Fruit fly (Drosophila melanogaster) whole organism, embryonic: ENCODE measurements around the gene CG9747.

Source experiments
- Atf-2 ChIP-seq: fragments of 200-800 bp; sonication (Bioruptor generic); optimal IDR thresholded peaks from 2 replicates; lab custom pipeline; 2016; ENCODE audit warnings: missing biosample characterization, missing genetic modification characterization
- CG10462 ChIP-seq: fragments of 200-800 bp; sonication (Bioruptor generic); optimal IDR thresholded peaks from 2 replicates; lab custom pipeline; 2016; ENCODE audit warnings: missing biosample characterization, missing genetic modification characterization
- CG11696 ChIP-seq: fragments of 200-800 bp; sonication (Bioruptor generic); IDR thresholded peaks from 2 replicates; pipeline ENCODE4 v1.3.6; 2022; ENCODE audit warnings: missing biosample characterization, missing genetic modification characterization
- CG12236 ChIP-seq: fragments of 200-800 bp; sonication (Bioruptor generic); optimal IDR thresholded peaks from 2 replicates; lab custom pipeline; 2016; ENCODE audit warnings: missing biosample characterization, missing genetic modification characterization
- CG13296 ChIP-seq: fragments of 200-800 bp; sonication (Bioruptor generic); optimal IDR thresholded peaks from 3 replicates; lab custom pipeline; 2018; ENCODE audit warnings: missing biosample characterization, mild to moderate bottlenecking, missing genetic modification characterization
- CG14667 ChIP-seq: fragments of 200-800 bp; sonication (Bioruptor generic); IDR thresholded peaks from 2 replicates; pipeline ENCODE4 v1.3.6; 2022; ENCODE audit warnings: missing biosample characterization, missing genetic modification characterization
- CG15073 ChIP-seq: fragments of 200-800 bp; sonication (Bioruptor generic); optimal IDR thresholded peaks from 2 replicates; lab custom pipeline; 2016; ENCODE audit warnings: missing biosample characterization, missing genetic modification characterization
- CG1603 ChIP-seq: fragments of 200-800 bp; sonication (Bioruptor generic); optimal IDR thresholded peaks from 2 replicates; lab custom pipeline; 2019; ENCODE audit warnings: missing biosample characterization, mild to moderate bottlenecking, missing genetic modification characterization, moderate library complexity
- CG17612 ChIP-seq: fragments of 200-800 bp; sonication (Bioruptor generic); IDR thresholded peaks from 2 replicates; pipeline ENCODE4 v1.3.6; 2022; ENCODE audit warnings: missing biosample characterization, missing genetic modification characterization
- CG17829 ChIP-seq: fragments of 200-800 bp; optimal IDR thresholded peaks from 2 replicates; lab custom pipeline; 2019; ENCODE audit warnings: missing biosample characterization, mild to moderate bottlenecking, missing genetic modification characterization, moderate library complexity
- CG2712 ChIP-seq: fragments of 200-800 bp; optimal IDR thresholded peaks from 3 replicates; lab custom pipeline; 2019; ENCODE audit warnings: missing biosample characterization, mild to moderate bottlenecking, missing genetic modification characterization, moderate library complexity
- CG3065 ChIP-seq: fragments of 200-800 bp; sonication (Bioruptor generic); optimal IDR thresholded peaks from 2 replicates; lab custom pipeline; 2016; ENCODE audit warnings: missing biosample characterization, missing genetic modification characterization
- CG32767 ChIP-seq: fragments of 200-800 bp; sonication (Bioruptor generic); IDR thresholded peaks from 2 replicates; pipeline ENCODE4 v1.3.6; 2022; ENCODE audit warnings: missing biosample characterization, missing genetic modification characterization
- CG3281 ChIP-seq: fragments of 200-800 bp; sonication (Bioruptor generic); optimal IDR thresholded peaks from 3 replicates; lab custom pipeline; 2017; ENCODE audit warnings: missing biosample characterization, mild to moderate bottlenecking, missing genetic modification characterization
- CG34224 ChIP-seq: fragments of 200-800 bp; sonication (Bioruptor generic); IDR thresholded peaks from 3 replicates; pipeline ENCODE4 v1.3.6; 2022; ENCODE audit warnings: missing biosample characterization, missing genetic modification characterization; ENCODE audit not compliant: partially characterized antibody
- CG4424 ChIP-seq: fragments of 200-800 bp; sonication (Bioruptor generic); optimal IDR thresholded peaks from 3 replicates; lab custom pipeline; 2016; ENCODE audit warnings: missing biosample characterization, missing genetic modification characterization
- CG5245 ChIP-seq: fragments of 200-800 bp; sonication (Bioruptor generic); optimal IDR thresholded peaks from 3 replicates; lab custom pipeline; 2016; ENCODE audit warnings: missing biosample characterization, missing genetic modification characterization
- CG6272 ChIP-seq: fragments of 200-800 bp; sonication (Bioruptor generic); IDR thresholded peaks from 2 replicates; pipeline ENCODE4 v1.3.6; 2022; ENCODE audit warnings: missing biosample characterization, missing genetic modification characterization
- CG6683 ChIP-seq: fragments of 200-800 bp; sonication (Bioruptor generic); optimal IDR thresholded peaks from 2 replicates; lab custom pipeline; 2017; ENCODE audit warnings: missing biosample characterization, mild to moderate bottlenecking, missing genetic modification characterization, missing genetic modification reagents
- CG6689 ChIP-seq: fragments of 200-800 bp; sonication (Bioruptor generic); IDR thresholded peaks from 2 replicates; pipeline ENCODE4 v1.3.6; 2022; ENCODE audit warnings: missing biosample characterization, missing genetic modification characterization
- CG7357 ChIP-seq: fragments of 200-800 bp; sonication (Bioruptor generic); IDR thresholded peaks from 3 replicates; pipeline ENCODE4 v1.3.6; 2022; ENCODE audit warnings: missing biosample characterization, missing genetic modification characterization
- CG7372 ChIP-seq: fragments of 200-800 bp; sonication (Bioruptor generic); IDR thresholded peaks from 2 replicates; pipeline ENCODE4 v1.3.6; 2022; ENCODE audit warnings: missing biosample characterization, missing genetic modification characterization
- CG7928 ChIP-seq: fragments of 200-800 bp; sonication (Bioruptor generic); optimal IDR thresholded peaks from 2 replicates; lab custom pipeline; 2017; ENCODE audit warnings: missing biosample characterization, mild to moderate bottlenecking, missing genetic modification characterization
- CG9215 ChIP-seq: fragments of 200-800 bp; sonication (Bioruptor generic); IDR thresholded peaks from 2 replicates; pipeline ENCODE4 v1.3.6; 2022; ENCODE audit warnings: missing biosample characterization, missing genetic modification characterization
- CrebB ChIP-seq: fragments of 200-800 bp; sonication (Bioruptor generic); optimal IDR thresholded peaks from 3 replicates; lab custom pipeline; 2018; ENCODE audit warnings: missing biosample characterization, mild to moderate bottlenecking, missing genetic modification characterization
- D ChIP-seq, 2 experiments: fragments of 200-800 bp in 1 of 2; fragments of >200 bp in 1 of 2; sonication (Bioruptor generic) in 1 of 2; optimal IDR thresholded peaks; 2 replicates in 1 of 2; 3 replicates in 1 of 2; lab custom pipeline; 2017; ENCODE audit warnings: mild to moderate bottlenecking in 1 of 2, missing biosample characterization in 1 of 2, missing genetic modification characterization in 1 of 2, missing genetic modification reagents in 1 of 2
- Dfd ChIP-seq, 2 experiments: fragments of >200 bp; optimal IDR thresholded peaks; 2 replicates each; lab custom pipeline; 2017; ENCODE audit warnings: missing biosample characterization in 2 of 2, missing genetic modification characterization in 2 of 2
- E2f1 ChIP-seq: fragments of 200-800 bp; sonication (Bioruptor generic); IDR thresholded peaks from 2 replicates; pipeline ENCODE4 v1.3.6; 2022; ENCODE audit warnings: missing biosample characterization, missing genetic modification characterization
- Eip74EF ChIP-seq, 2 experiments: fragments of 200-800 bp in 1 of 2; fragments of >200 bp in 1 of 2; sonication (Bioruptor generic) in 1 of 2; optimal IDR thresholded peaks; 2 replicates each; lab custom pipeline; 2017 to 2019; ENCODE audit warnings: missing biosample characterization in 2 of 2, missing genetic modification characterization in 2 of 2, mild to moderate bottlenecking in 1 of 2, moderate library complexity in 1 of 2
- NK7.1 ChIP-seq: fragments of 200-800 bp; sonication (Bioruptor generic); optimal IDR thresholded peaks from 3 replicates; lab custom pipeline; 2016; ENCODE audit warnings: missing biosample characterization, missing genetic modification characterization
- Nf-YB ChIP-seq: fragments of 200-800 bp; sonication (Bioruptor generic); optimal IDR thresholded peaks from 3 replicates; lab custom pipeline; 2019; ENCODE audit warnings: missing biosample characterization, mild to moderate bottlenecking, missing genetic modification characterization, moderate library complexity
- NfI ChIP-seq: fragments of 200-800 bp; sonication (Bioruptor generic); optimal IDR thresholded peaks from 3 replicates; lab custom pipeline; 2018; ENCODE audit warnings: missing biosample characterization, mild to moderate bottlenecking, missing genetic modification characterization, moderate library complexity
- Ssrp ChIP-seq: fragments of 200-800 bp; sonication (Bioruptor generic); optimal IDR thresholded peaks from 2 replicates; lab custom pipeline; 2018; ENCODE audit warnings: missing biosample characterization, mild to moderate bottlenecking, missing genetic modification characterization, moderate library complexity
- Xbp1 ChIP-seq: fragments of 200-800 bp; sonication (Bioruptor generic); optimal IDR thresholded peaks from 3 replicates; lab custom pipeline; 2016; ENCODE audit warnings: missing biosample characterization, mild to moderate bottlenecking, missing genetic modification characterization
- bowl ChIP-seq: fragments of 200-800 bp; sonication (Bioruptor generic); IDR thresholded peaks from 2 replicates; pipeline ENCODE4 v1.3.6; 2022; ENCODE audit warnings: missing biosample characterization, missing genetic modification characterization
- crc ChIP-seq: fragments of 200-800 bp; sonication (Bioruptor generic); optimal IDR thresholded peaks from 2 replicates; lab custom pipeline; 2016; ENCODE audit warnings: missing biosample characterization, missing genetic modification characterization
- crol ChIP-seq: fragments of 200-800 bp; sonication (Bioruptor generic); IDR thresholded peaks from 2 replicates; pipeline ENCODE4 v1.3.6; 2022; ENCODE audit warnings: missing biosample characterization, missing genetic modification characterization
- dan ChIP-seq: fragments of 200-800 bp; sonication (Bioruptor generic); IDR thresholded peaks from 2 replicates; pipeline ENCODE4 v1.3.6; 2022; ENCODE audit warnings: missing biosample characterization, missing genetic modification characterization
- insv ChIP-seq, 2 experiments: fragments of 200-800 bp; sonication (Bioruptor generic); optimal IDR thresholded peaks; 3 replicates each; lab custom pipeline; 2016 to 2018; ENCODE audit warnings: missing biosample characterization in 2 of 2, missing genetic modification characterization in 2 of 2
- kni ChIP-seq: fragments of 200-800 bp; sonication (Bioruptor generic); optimal IDR thresholded peaks from 3 replicates; lab custom pipeline; 2017; ENCODE audit warnings: mild to moderate bottlenecking, missing biosample characterization, missing genetic modification reagents, missing genetic modification characterization
- lbe ChIP-seq: fragments of 200-800 bp; sonication (Bioruptor generic); optimal IDR thresholded peaks from 2 replicates; lab custom pipeline; 2016; ENCODE audit warnings: missing biosample characterization, mild to moderate bottlenecking, missing genetic modification characterization
- pita ChIP-seq: fragments of 200-800 bp; sonication (Bioruptor generic); optimal IDR thresholded peaks from 2 replicates; lab custom pipeline; 2017; ENCODE audit warnings: missing biosample characterization, mild to moderate bottlenecking, missing genetic modification characterization
- pros ChIP-seq: fragments of 200-800 bp; sonication (Bioruptor generic); optimal IDR thresholded peaks from 3 replicates; lab custom pipeline; 2019; ENCODE audit warnings: missing biosample characterization, mild to moderate bottlenecking, missing genetic modification characterization, moderate library complexity
- sim ChIP-seq: fragments of 200-800 bp; sonication (Bioruptor generic); IDR thresholded peaks from 2 replicates; pipeline ENCODE4 v1.3.6; 2022; ENCODE audit warnings: missing biosample characterization, missing genetic modification characterization
- sug ChIP-seq: fragments of 200-800 bp; optimal IDR thresholded peaks from 2 replicates; lab custom pipeline; 2019; ENCODE audit warnings: missing biosample characterization, mild to moderate bottlenecking, missing genetic modification characterization, moderate library complexity
- tup ChIP-seq: fragments of 200-800 bp; sonication (Bioruptor generic); optimal IDR thresholded peaks from 2 replicates; lab custom pipeline; 2016; ENCODE audit warnings: missing biosample characterization, mild to moderate bottlenecking, missing genetic modification characterization, moderate library complexity
- yki ChIP-seq: fragments of >200 bp; optimal IDR thresholded peaks from 3 replicates; lab custom pipeline; 2018
- z ChIP-seq: fragments of 200-800 bp; sonication (Bioruptor generic); IDR thresholded peaks from 3 replicates; pipeline ENCODE4 v1.3.6; 2022; ENCODE audit warnings: missing biosample characterization, missing genetic modification characterization
- zfh2 ChIP-seq: fragments of 200-800 bp; sonication (Bioruptor generic); optimal IDR thresholded peaks from 2 replicates; lab custom pipeline; 2016; ENCODE audit warnings: missing biosample characterization, missing genetic modification characterization

Gene CG9747

dm6 chr3R:30208766-30209484, 17.9 kb upstream of the CG9747 start, which contains the start of gene RpS7 (continued):
- peak in 1 of 2 experiments; percentile 75 for TF ChIP-seq Eip74EF (GFP tag; optimal IDR thresholded peaks at IDR 0.05; lab: Kevin White, UChicago)
- no peak for TF ChIP-seq Dfd (GFP tag; optimal IDR thresholded peaks at IDR 0.05; lab: Kevin White, UChicago)
- TF ChIP-seq CG7357 (GFP tag; lab: Robert Waterston, UW), result peak; percentile 38; the same call in 2 of the 3 replicates
- no peak for TF ChIP-seq yki (lab: Kevin White, UChicago)
- peak; percentile 46 for TF ChIP-seq NK7.1 (GFP tag; lab: Kevin White, UChicago)
- no peak for TF ChIP-seq CG12236 (GFP tag; lab: Kevin White, UChicago)
- TF ChIP-seq CG9215 (GFP tag; lab: Robert Waterston, UW), result no peak
- peak; percentile 97 for TF ChIP-seq CG34224 (GFP tag; lab: Robert Waterston, UW)
- peak; percentile 78 for TF ChIP-seq CG4424 (GFP tag; lab: Kevin White, UChicago)
- TF ChIP-seq CG17829 (tag; lab: Kevin White, UChicago), result peak; percentile 78
- peak; percentile 62 for TF ChIP-seq E2f1 (GFP tag; lab: Robert Waterston, UW)
- TF ChIP-seq kni, result peak; percentile 82
- no peak for TF ChIP-seq dan (GFP tag; lab: Robert Waterston, UW)
- TF ChIP-seq insv (GFP tag; optimal IDR thresholded peaks at IDR 0.05; lab: Kevin White, UChicago), result peak in 1 of 2 experiments; percentile 50
- peak; percentile 37 for TF ChIP-seq Xbp1 (GFP tag; lab: Kevin White, UChicago)
- TF ChIP-seq CG6683 (GFP tag; lab: Kevin White, UChicago), result peak; percentile 46
- peak; percentile 69 for TF ChIP-seq CG6689
- 0 out of 2 replicates have a peak, but pooled peaks have one; percentile 24 for TF ChIP-seq crol (GFP tag; lab: Robert Waterston, UW)
- peak; percentile 30 for TF ChIP-seq crc (GFP tag; lab: Kevin White, UChicago)
- no peak for TF ChIP-seq D (optimal IDR thresholded peaks at IDR 0.05; lab: Kevin White, UChicago)
- peak; percentile 46 for TF ChIP-seq D (GFP tag; optimal IDR thresholded peaks at IDR 0.05; lab: Kevin White, UChicago)
- peak; percentile 89 for TF ChIP-seq CG13296 (GFP tag; lab: Kevin White, UChicago)
- peak; percentile 49 for TF ChIP-seq Nf-YB (GFP tag; lab: Kevin White, UChicago)
- TF ChIP-seq pros (GFP tag; lab: Kevin White, UChicago), result peak; percentile 33
- no peak for TF ChIP-seq CG7928 (GFP tag; lab: Kevin White, UChicago)
- 0 out of 2 replicates have a peak, but pooled peaks have one; percentile 43 for TF ChIP-seq CG32767 (GFP tag; lab: Robert Waterston, UW)
- peak; percentile 87 for TF ChIP-seq NfI
- peak; percentile 69 for TF ChIP-seq CG2712 (tag; lab: Kevin White, UChicago)
- TF ChIP-seq CG15073, result no peak
- TF ChIP-seq Atf-2 (GFP tag; lab: Kevin White, UChicago), result peak; percentile 7
- TF ChIP-seq CG17612 (GFP tag; lab: Robert Waterston, UW), result no peak
- TF ChIP-seq CG6272, result peak; percentile 76
- peak; percentile 83 for TF ChIP-seq CG3281 (GFP tag; lab: Kevin White, UChicago)
- peak; percentile 66 for TF ChIP-seq CG11696
- TF ChIP-seq sim, result peak; percentile 60; the same call in 1 of the 2 replicates
- no peak for TF ChIP-seq pita (GFP tag; lab: Kevin White, UChicago)
- peak; percentile 77 for TF ChIP-seq CG7372 (GFP tag; lab: Robert Waterston, UW)
- TF ChIP-seq CG1603 (tag; lab: Kevin White, UChicago), result peak; percentile 73
- TF ChIP-seq lbe (GFP tag; lab: Kevin White, UChicago), result peak; percentile 75
- peak; percentile 84 for TF ChIP-seq CrebB (tag; lab: Kevin White, UChicago)
- TF ChIP-seq Ssrp (tag; lab: Kevin White, UChicago), result no peak
- TF ChIP-seq z (GFP tag; lab: Robert Waterston, UW), result peak; percentile 63; the same call in 2 of the 3 replicates
- TF ChIP-seq CG5245, result peak; percentile 35
- TF ChIP-seq bowl (GFP tag; lab: Robert Waterston, UW), result peak; percentile 65
- no peak for TF ChIP-seq CG14667 (GFP tag; lab: Robert Waterston, UW)
- TF ChIP-seq tup (GFP tag; lab: Kevin White, UChicago), result no peak
- peak; percentile 31 for TF ChIP-seq zfh2 (GFP tag; lab: Kevin White, UChicago)
- peak; percentile 15 for TF ChIP-seq CG10462
- peak; percentile 65 for TF ChIP-seq sug (tag; lab: Kevin White, UChicago)
- TF ChIP-seq CG3065 (GFP tag; lab: Kevin White, UChicago), result no peak
